Worm (Caenorhabditis elegans) whole organism, midembryonic: ENCODE measurements around the gene abt-4.

Source experiments
- cog-1 ChIP-seq: sonication (generic microtip); optimal IDR thresholded peaks from 2 replicates; lab custom pipeline; 2016; ENCODE audit warnings: missing genetic modification characterization, missing compliant biosample characterization
- flt-1 ChIP-seq: fragments of 200-800 bp; sonication (Bioruptor generic); IDR thresholded peaks from 2 replicates; pipeline ENCODE4 v1.3.6; 2022; ENCODE audit warnings: missing genetic modification characterization, missing compliant biosample characterization
- klf-2 ChIP-seq: fragments of 200-800 bp; sonication (Bioruptor generic); conservative IDR thresholded peaks from 2 replicates; pipeline ENCODE4 v1.3.6; 2022; ENCODE audit warnings: missing genetic modification reagents, missing genetic modification characterization, missing compliant biosample characterization
- med-1 ChIP-seq: sonication (generic microtip); optimal IDR thresholded peaks from 2 replicates; lab custom pipeline; 2017; ENCODE audit warnings: missing genetic modification characterization, mild to moderate bottlenecking, missing compliant biosample characterization, antibody characterized with exemption, missing genetic modification reagents; ENCODE audit not compliant: insufficient read depth
- ref-1 ChIP-seq: fragments of 200-800 bp; sonication (Bioruptor generic); conservative IDR thresholded peaks from 2 replicates; pipeline ENCODE4 v1.3.6; 2022; ENCODE audit warnings: missing genetic modification reagents, missing genetic modification characterization, missing compliant biosample characterization
- tab-1 ChIP-seq: fragments of 200-800 bp; sonication (Bioruptor generic); IDR thresholded peaks from 2 replicates; pipeline ENCODE4 v1.3.6; 2022; ENCODE audit warnings: missing genetic modification characterization, missing compliant biosample characterization
- ztf-23 ChIP-seq: fragments of 200-800 bp; sonication (Bioruptor generic); IDR thresholded peaks from 2 replicates; pipeline ENCODE4 v1.3.6; 2022; ENCODE audit warnings: missing genetic modification reagents, missing genetic modification characterization, missing compliant biosample characterization
- ztf-29 ChIP-seq: fragments of 200-800 bp; sonication (Bioruptor generic); IDR thresholded peaks from 2 replicates; pipeline ENCODE4 v1.3.6; 2022; ENCODE audit warnings: missing genetic modification reagents, missing genetic modification characterization, missing compliant biosample characterization

DNA sequence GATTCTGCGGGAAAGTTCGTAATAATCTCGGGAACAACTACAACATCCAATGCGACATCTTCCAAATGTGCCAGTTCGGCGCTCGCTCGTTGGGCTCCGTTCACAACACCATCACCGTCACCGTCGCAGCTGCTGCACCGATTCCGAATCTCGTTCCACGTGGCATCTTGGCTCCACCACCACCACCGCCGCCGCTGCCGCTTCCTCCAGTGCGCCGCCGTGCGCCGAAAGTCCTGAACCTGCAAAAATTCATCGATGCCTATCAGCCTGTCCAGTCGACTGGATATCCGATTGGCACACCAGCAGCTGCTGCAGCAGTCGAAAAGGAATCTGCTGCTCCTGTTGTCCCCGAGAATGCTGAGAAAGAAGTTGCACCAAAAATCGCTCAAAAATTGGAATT is 32.1 kb downstream of the abt-4 start:
- TF ChIP-seq tab-1 (GFP tag; lab: Robert Waterston, UW) (no peak), ref-1 (GFP tag; lab: Robert Waterston, UW) (no peak), ztf-23 (no peak), flt-1 (GFP tag; lab: Robert Waterston, UW) (no peak), ztf-29 (GFP tag; lab: Robert Waterston, UW) (no peak), med-1 (GFP tag; lab: Kevin White, UChicago) (no peak), klf-2 (GFP tag; lab: Robert Waterston, UW) (no peak), cog-1 (tag; lab: Kevin White, UChicago) (no peak)
